Fruit fly (Drosophila melanogaster) whole organism, embryonic: ENCODE data around the gene DEF8.
A peak's percentile ranks its signal among the peaks of the same experiment; 100 is the strongest.

Experiments used
- Atf6 ChIP-seq: fragments of 200-800 bp; sonication (Bioruptor generic); IDR thresholded peaks from 2 replicates; pipeline ENCODE4 v1.3.6; 2022; ENCODE audit warnings: missing biosample characterization, missing genetic modification characterization
- Blimp-1 ChIP-seq: fragments of 200-800 bp; sonication (Bioruptor generic); optimal IDR thresholded peaks from 3 replicates; lab custom pipeline; 2018; ENCODE audit warnings: missing biosample characterization, missing genetic modification characterization, mild to moderate bottlenecking, moderate library complexity, missing genetic modification reagents
- CG10147 ChIP-seq: fragments of 200-800 bp; sonication (Bioruptor generic); optimal IDR thresholded peaks from 2 replicates; lab custom pipeline; 2019; ENCODE audit warnings: missing biosample characterization, mild to moderate bottlenecking, missing genetic modification characterization, moderate library complexity
- CG11456 ChIP-seq: fragments of 200-800 bp; sonication (Bioruptor generic); IDR thresholded peaks from 3 replicates; pipeline ENCODE4 v1.3.6; 2022; ENCODE audit warnings: missing biosample characterization, missing genetic modification characterization
- CG1233 ChIP-seq: fragments of 200-800 bp; sonication (Bioruptor generic); optimal IDR thresholded peaks from 4 replicates; lab custom pipeline; 2018; ENCODE audit warnings: missing biosample characterization, mild to moderate bottlenecking, missing genetic modification characterization
- CG12391 ChIP-seq: fragments of 200-800 bp; sonication (Bioruptor generic); optimal IDR thresholded peaks from 3 replicates; lab custom pipeline; 2018; ENCODE audit warnings: missing biosample characterization, mild to moderate bottlenecking, missing genetic modification characterization, moderate library complexity
- CG13424 ChIP-seq: fragments of 200-800 bp; sonication (Bioruptor generic); optimal IDR thresholded peaks from 2 replicates; lab custom pipeline; 2019; ENCODE audit warnings: missing biosample characterization, mild to moderate bottlenecking, missing genetic modification characterization, moderate library complexity
- CG14441 ChIP-seq: fragments of 200-800 bp; sonication (Bioruptor generic); IDR thresholded peaks from 2 replicates; pipeline ENCODE4 v1.3.6; 2022; ENCODE audit warnings: missing biosample characterization, missing genetic modification characterization
- CG15269 ChIP-seq: fragments of 200-800 bp; sonication (Bioruptor generic); optimal IDR thresholded peaks from 2 replicates; lab custom pipeline; 2018; ENCODE audit warnings: missing biosample characterization, mild to moderate bottlenecking, missing genetic modification characterization, moderate library complexity
- CG15514 ChIP-seq: fragments of 200-800 bp; sonication (Bioruptor generic); optimal IDR thresholded peaks from 3 replicates; lab custom pipeline; 2017; ENCODE audit warnings: missing biosample characterization, missing genetic modification characterization, mild to moderate bottlenecking, moderate library complexity, missing genetic modification reagents
- CG1647 ChIP-seq: fragments of 200-800 bp; sonication (Bioruptor generic); optimal IDR thresholded peaks from 3 replicates; lab custom pipeline; 2016; ENCODE audit warnings: missing biosample characterization, missing genetic modification characterization
- CG16779 ChIP-seq: fragments of 200-800 bp; sonication (Bioruptor generic); IDR thresholded peaks from 2 replicates; pipeline ENCODE4 v1.3.6; 2022; ENCODE audit warnings: missing biosample characterization, missing genetic modification characterization
- CG3065 ChIP-seq: fragments of 200-800 bp; sonication (Bioruptor generic); optimal IDR thresholded peaks from 2 replicates; lab custom pipeline; 2016; ENCODE audit warnings: missing biosample characterization, missing genetic modification characterization
- CG31224 ChIP-seq: fragments of 200-800 bp; sonication (Bioruptor generic); IDR thresholded peaks from 2 replicates; pipeline ENCODE4 v1.3.6; 2022; ENCODE audit warnings: missing biosample characterization, missing genetic modification characterization
- CG31441 ChIP-seq: fragments of 200-800 bp; sonication (Bioruptor generic); IDR thresholded peaks from 2 replicates; pipeline ENCODE4 v1.3.6; 2022; ENCODE audit warnings: missing biosample characterization, missing genetic modification characterization
- CG3838 ChIP-seq: fragments of 200-800 bp; sonication (Bioruptor generic); optimal IDR thresholded peaks from 3 replicates; lab custom pipeline; 2016; ENCODE audit warnings: missing biosample characterization, missing genetic modification characterization
- CG4707 ChIP-seq: fragments of 200-800 bp; sonication (Bioruptor generic); optimal IDR thresholded peaks from 2 replicates; lab custom pipeline; 2018; ENCODE audit warnings: missing biosample characterization, mild to moderate bottlenecking, missing genetic modification characterization, moderate library complexity
- CG7987 ChIP-seq: fragments of 200-800 bp; sonication (Bioruptor generic); optimal IDR thresholded peaks from 2 replicates; lab custom pipeline; 2018; ENCODE audit warnings: missing biosample characterization, mild to moderate bottlenecking, missing genetic modification characterization, moderate library complexity
- CG9215 ChIP-seq: fragments of 200-800 bp; sonication (Bioruptor generic); IDR thresholded peaks from 2 replicates; pipeline ENCODE4 v1.3.6; 2022; ENCODE audit warnings: missing biosample characterization, missing genetic modification characterization
- CHES-1-like ChIP-seq: fragments of 200-800 bp; sonication (Bioruptor generic); optimal IDR thresholded peaks from 2 replicates; lab custom pipeline; 2016; ENCODE audit warnings: missing biosample characterization, missing genetic modification characterization
- Camta ChIP-seq: fragments of 200-800 bp; sonication (Bioruptor generic); optimal IDR thresholded peaks from 2 replicates; lab custom pipeline; 2016; ENCODE audit warnings: missing biosample characterization, missing genetic modification characterization
- Chrac-16 ChIP-seq: fragments of 200-800 bp; sonication (Bioruptor generic); optimal IDR thresholded peaks from 3 replicates; lab custom pipeline; 2016; ENCODE audit warnings: missing biosample characterization, missing genetic modification characterization
- D ChIP-seq, 2 experiments: fragments of 200-800 bp in 1 of 2; fragments of >200 bp in 1 of 2; sonication (Bioruptor generic) in 1 of 2; optimal IDR thresholded peaks; 2 replicates in 1 of 2; 3 replicates in 1 of 2; lab custom pipeline; 2017; ENCODE audit warnings: mild to moderate bottlenecking in 1 of 2, missing biosample characterization in 1 of 2, missing genetic modification characterization in 1 of 2, missing genetic modification reagents in 1 of 2
- D19A ChIP-seq: fragments of 200-800 bp; optimal IDR thresholded peaks from 3 replicates; lab custom pipeline; 2019; ENCODE audit warnings: missing biosample characterization, mild to moderate bottlenecking, missing genetic modification characterization, moderate library complexity
- Dfd ChIP-seq, 2 experiments: fragments of >200 bp; optimal IDR thresholded peaks; 2 replicates each; lab custom pipeline; 2017; ENCODE audit warnings: missing biosample characterization in 2 of 2, missing genetic modification characterization in 2 of 2
- GATAe ChIP-seq: fragments of 200-800 bp; sonication (Bioruptor generic); conservative IDR thresholded peaks from 2 replicates; pipeline ENCODE4 v1.3.6; 2022; ENCODE audit warnings: missing biosample characterization, missing genetic modification characterization
- Hand ChIP-seq: fragments of 200-800 bp; sonication (Bioruptor generic); optimal IDR thresholded peaks from 2 replicates; lab custom pipeline; 2017; ENCODE audit warnings: mild to moderate bottlenecking, missing biosample characterization, missing genetic modification reagents, missing genetic modification characterization
- Max ChIP-seq: fragments of 200-800 bp; sonication (Bioruptor generic); optimal IDR thresholded peaks from 2 replicates; lab custom pipeline; 2016; ENCODE audit warnings: missing biosample characterization, mild to moderate bottlenecking, missing genetic modification characterization
- Six4 ChIP-seq: fragments of 200-800 bp; sonication (Bioruptor generic); optimal IDR thresholded peaks from 2 replicates; lab custom pipeline; 2016; ENCODE audit warnings: missing biosample characterization, missing genetic modification characterization
- cad ChIP-seq: fragments of >200 bp; optimal IDR thresholded peaks from 2 replicates; lab custom pipeline; 2017; ENCODE audit warnings: missing biosample characterization, missing genetic modification characterization
- caup ChIP-seq: fragments of 200-800 bp; sonication (Bioruptor generic); optimal IDR thresholded peaks from 3 replicates; lab custom pipeline; 2017; ENCODE audit warnings: missing biosample characterization, mild to moderate bottlenecking, missing genetic modification characterization, moderate library complexity; ENCODE audit not compliant: severe bottlenecking
- chn ChIP-seq: fragments of 200-800 bp; sonication (Bioruptor generic); optimal IDR thresholded peaks from 2 replicates; lab custom pipeline; 2016; ENCODE audit warnings: missing biosample characterization, missing genetic modification characterization
- disco-r ChIP-seq: fragments of 200-800 bp; sonication (Bioruptor generic); optimal IDR thresholded peaks from 2 replicates; lab custom pipeline; 2016; ENCODE audit warnings: missing biosample characterization, missing genetic modification characterization
- dmrt11E ChIP-seq: fragments of 200-800 bp; sonication (Bioruptor generic); optimal IDR thresholded peaks from 3 replicates; lab custom pipeline; 2018; ENCODE audit warnings: missing biosample characterization, mild to moderate bottlenecking, missing genetic modification characterization, moderate library complexity
- jumu ChIP-seq: fragments of 200-800 bp; sonication (Bioruptor generic); optimal IDR thresholded peaks from 3 replicates; lab custom pipeline; 2016; ENCODE audit warnings: missing biosample characterization, missing genetic modification characterization
- ken ChIP-seq: fragments of 200-800 bp; sonication (Bioruptor generic); IDR thresholded peaks from 3 replicates; pipeline ENCODE4 v1.3.6; 2022; ENCODE audit warnings: missing biosample characterization, missing genetic modification characterization
- kni ChIP-seq: fragments of 200-800 bp; sonication (Bioruptor generic); optimal IDR thresholded peaks from 3 replicates; lab custom pipeline; 2017; ENCODE audit warnings: mild to moderate bottlenecking, missing biosample characterization, missing genetic modification reagents, missing genetic modification characterization
- lab ChIP-seq: fragments of 200-800 bp; sonication (Bioruptor generic); optimal IDR thresholded peaks from 3 replicates; lab custom pipeline; 2017; ENCODE audit warnings: missing biosample characterization, missing genetic modification characterization, mild to moderate bottlenecking, moderate library complexity, missing genetic modification reagents
- p53 ChIP-seq: fragments of 200-800 bp; sonication (Bioruptor generic); optimal IDR thresholded peaks from 2 replicates; lab custom pipeline; 2016; ENCODE audit warnings: missing biosample characterization, missing genetic modification characterization
- prd ChIP-seq, 3 experiments: fragments of >200 bp in 2 of 3; fragments of 200-800 bp in 1 of 3; sonication (Bioruptor generic) in 1 of 3; optimal IDR thresholded peaks in 2 of 3; IDR thresholded peaks in 1 of 3; 2 replicates in 2 of 3; 3 replicates in 1 of 3; pipeline versions ENCODE4 v1.3.6 to Lab custom; 2017 to 2022; ENCODE audit warnings: missing biosample characterization in 1 of 3, missing genetic modification characterization in 1 of 3
- ranshi ChIP-seq: fragments of 200-800 bp; sonication (Bioruptor generic); IDR thresholded peaks from 2 replicates; pipeline ENCODE4 v1.3.6; 2022; ENCODE audit warnings: missing biosample characterization, missing genetic modification characterization
- repo ChIP-seq: fragments of 200-800 bp; sonication (Bioruptor generic); optimal IDR thresholded peaks from 2 replicates; lab custom pipeline; 2016; ENCODE audit warnings: missing biosample characterization, missing genetic modification characterization
- tio ChIP-seq: fragments of 200-800 bp; sonication (Bioruptor generic); optimal IDR thresholded peaks from 2 replicates; lab custom pipeline; 2017; ENCODE audit warnings: missing biosample characterization, missing genetic modification characterization, inconsistent platforms
- toy ChIP-seq: fragments of 200-800 bp; sonication (Bioruptor generic); IDR thresholded peaks from 2 replicates; pipeline ENCODE4 v1.3.6; 2022; ENCODE audit warnings: missing biosample characterization, missing genetic modification characterization
- twi ChIP-seq: fragments of 200-800 bp; optimal IDR thresholded peaks from 2 replicates; lab custom pipeline; 2019; ENCODE audit warnings: missing biosample characterization, mild to moderate bottlenecking, missing genetic modification characterization, moderate library complexity
- zen2 ChIP-seq: fragments of 200-800 bp; sonication (Bioruptor generic); IDR thresholded peaks from 3 replicates; pipeline ENCODE4 v1.3.6; 2022; ENCODE audit warnings: missing biosample characterization, missing genetic modification characterization; ENCODE audit not compliant: partially characterized antibody
- zf30C ChIP-seq: fragments of 200-800 bp; sonication (Bioruptor generic); optimal IDR thresholded peaks from 3 replicates; lab custom pipeline; 2018; ENCODE audit warnings: missing biosample characterization, mild to moderate bottlenecking, missing genetic modification characterization

DEF8 gene

dm6 chr3L:12111081-12111958 is 20.6 kb upstream of the DEF8 start (continued):
- TF ChIP-seq CG1647 (GFP tag; lab: Kevin White, UChicago) (peak; percentile 5), CG15269 (tag; lab: Kevin White, UChicago) (peak; percentile 90), tio (peak; percentile 60), CG14441 (peak; percentile 34; the same call in 1 of the 2 replicates), CG13424 (tag; lab: Kevin White, UChicago) (peak; percentile 91), caup (GFP tag; lab: Kevin White, UChicago) (peak; percentile 65), CG31441 (GFP tag; lab: Robert Waterston, UW) (peak; percentile 96), CG3838 (peak; percentile 39), lab (GFP tag; lab: Kevin White, UChicago) (peak; percentile 78), Max (GFP tag; lab: Kevin White, UChicago) (peak; percentile 45), ken (GFP tag; lab: Robert Waterston, UW) (peak; percentile 62; the same call in 1 of the 3 replicates), Blimp-1 (peak; percentile 93), kni (GFP tag; lab: Kevin White, UChicago) (peak; percentile 87), GATAe (GFP tag; lab: Robert Waterston, UW) (no peak), dmrt11E (tag; lab: Kevin White, UChicago) (peak; percentile 97), CG1233 (GFP tag; lab: Kevin White, UChicago) (peak; percentile 86), CG16779 (no peak), CG31224 (no peak), CG9215 (GFP tag; lab: Robert Waterston, UW) (no peak), twi (tag; lab: Kevin White, UChicago) (peak; percentile 88), Atf6 (GFP tag; lab: Robert Waterston, UW) (peak; percentile 44; the same call in 1 of the 2 replicates), Dfd (GFP tag; optimal IDR thresholded peaks at IDR 0.05; lab: Kevin White, UChicago) (no peak), CG12391 (peak; percentile 95), chn (GFP tag; lab: Kevin White, UChicago) (no peak), CG4707 (peak; percentile 24), p53 (GFP tag; lab: Kevin White, UChicago) (no peak), D19A (tag; lab: Kevin White, UChicago) (peak; percentile 87), zf30C (GFP tag; lab: Kevin White, UChicago) (peak; percentile 71), Six4 (GFP tag; lab: Kevin White, UChicago) (peak; percentile 66), D (optimal IDR thresholded peaks at IDR 0.05; lab: Kevin White, UChicago) (no peak), D (GFP tag; optimal IDR thresholded peaks at IDR 0.05; lab: Kevin White, UChicago) (peak; percentile 79), CG10147 (peak; percentile 69), repo (GFP tag; lab: Kevin White, UChicago) (no peak), disco-r (GFP tag; lab: Kevin White, UChicago) (no peak), toy (GFP tag; lab: Robert Waterston, UW) (no peak), CG3065 (peak; percentile 54), CG11456 (GFP tag; lab: Robert Waterston, UW) (no peak), zen2 (GFP tag; lab: Robert Waterston, UW) (no peak), CG7987 (no peak), jumu (GFP tag; lab: Kevin White, UChicago) (peak; percentile 0), CG15514 (GFP tag; lab: Kevin White, UChicago) (peak; percentile 26), Hand (GFP tag; lab: Kevin White, UChicago) (no peak), Chrac-16 (GFP tag; lab: Kevin White, UChicago) (peak; percentile 78), prd (optimal IDR thresholded peaks at IDR 0.05; lab: Kevin White, UChicago) (no peak), prd (GFP tag; IDR thresholded peaks at IDR 0.05; lab: Robert Waterston, UW) (peak; percentile 71), Camta (GFP tag; lab: Kevin White, UChicago) (no peak), ranshi (GFP tag; lab: Robert Waterston, UW) (no peak), cad (GFP tag; lab: Kevin White, UChicago) (no peak), CHES-1-like (GFP tag; lab: Kevin White, UChicago) (peak; percentile 6)
